Worm (Caenorhabditis elegans) whole organism, young adult: ENCODE measurements around the gene srbc-65.

Experiments
- B0019.2 ChIP-seq: fragments of 200-800 bp; sonication (Bioruptor generic); conservative IDR thresholded peaks from 2 replicates; pipeline ENCODE4 v1.3.6; 2022; ENCODE audit warnings: missing genetic modification reagents, missing genetic modification characterization, missing compliant biosample characterization
- B0035.1 ChIP-seq: sonication (generic microtip); optimal IDR thresholded peaks from 2 replicates; lab custom pipeline; 2016; ENCODE audit warnings: missing genetic modification characterization, mild to moderate bottlenecking, missing compliant biosample characterization, missing genotype, missing genetic modification reagents
- B0336.3 ChIP-seq: fragments of 200-800 bp; sonication (Bioruptor generic); IDR thresholded peaks from 2 replicates; pipeline ENCODE4 v1.3.6; 2022; ENCODE audit warnings: missing genetic modification characterization, missing compliant biosample characterization
- C17E4.6 ChIP-seq: fragments of 200-800 bp; sonication (Bioruptor generic); IDR thresholded peaks from 2 replicates; pipeline ENCODE4 v1.3.6; 2022; ENCODE audit warnings: missing genetic modification reagents, missing genetic modification characterization, missing compliant biosample characterization
- F49E8.2 ChIP-seq: sonication (generic microtip); optimal IDR thresholded peaks from 3 replicates; lab custom pipeline; 2017; ENCODE audit warnings: missing genetic modification characterization, mild to moderate bottlenecking, missing compliant biosample characterization, antibody characterized with exemption, moderate library complexity; ENCODE audit not compliant: insufficient read depth
- F57A8.1 ChIP-seq: fragments of 200-800 bp; sonication (Bioruptor generic); optimal IDR thresholded peaks from 2 replicates; lab custom pipeline; 2018; ENCODE audit warnings: mild to moderate bottlenecking, missing genetic modification characterization, moderate library complexity, missing compliant biosample characterization
- F57C9.4 ChIP-seq: sonication (generic microtip); optimal IDR thresholded peaks from 2 replicates; lab custom pipeline; 2017; ENCODE audit warnings: mild to moderate bottlenecking, missing genetic modification characterization, missing compliant biosample characterization
- T07F8.4 ChIP-seq: sonication (generic microtip); optimal IDR thresholded peaks from 2 replicates; lab custom pipeline; 2016; ENCODE audit warnings: mild to moderate bottlenecking, missing genetic modification characterization, moderate library complexity, missing compliant biosample characterization
- akir-1 ChIP-seq: fragments of 200-800 bp; sonication (Bioruptor generic); optimal IDR thresholded peaks from 2 replicates; lab custom pipeline; 2018; ENCODE audit warnings: mild to moderate bottlenecking, missing genetic modification characterization, moderate library complexity, missing compliant biosample characterization
- athp-1 ChIP-seq: sonication (generic microtip); optimal IDR thresholded peaks from 2 replicates; lab custom pipeline; 2017; ENCODE audit warnings: mild to moderate bottlenecking, missing genetic modification characterization, missing compliant biosample characterization
- attf-6 ChIP-seq: fragments of 200-800 bp; sonication (Bioruptor generic); IDR thresholded peaks from 2 replicates; pipeline ENCODE4 v1.3.6; 2022; ENCODE audit warnings: missing genetic modification reagents, missing genetic modification characterization, missing compliant biosample characterization
- bed-1 ChIP-seq: fragments of 200-800 bp; sonication (Bioruptor generic); IDR thresholded peaks from 2 replicates; pipeline ENCODE4 v1.3.6; 2022; ENCODE audit warnings: missing genetic modification reagents, missing genetic modification characterization, missing compliant biosample characterization
- ccch-3 ChIP-seq: fragments of 200-800 bp; sonication (Bioruptor generic); optimal IDR thresholded peaks from 2 replicates; lab custom pipeline; 2018; ENCODE audit warnings: mild to moderate bottlenecking, missing genetic modification characterization, missing compliant biosample characterization
- cebp-1 ChIP-seq, 2 experiments: fragments of 200-800 bp in 1 of 2; sonication (Bioruptor generic) in 1 of 2; sonication (generic microtip) in 1 of 2; IDR thresholded peaks in 1 of 2; optimal IDR thresholded peaks in 1 of 2; 2 replicates each; pipeline versions ENCODE4 v1.3.6 to Lab custom; 2017 to 2022; ENCODE audit warnings: missing compliant biosample characterization in 2 of 2, missing genetic modification characterization in 2 of 2, mild to moderate bottlenecking in 1 of 2, missing genetic modification reagents in 1 of 2, moderate library complexity in 1 of 2
- ceh-40 ChIP-seq: fragments of 200-800 bp; sonication (Bioruptor generic); IDR thresholded peaks from 2 replicates; pipeline ENCODE4 v1.3.6; 2022; ENCODE audit warnings: missing genetic modification characterization, missing compliant biosample characterization
- ceh-58 ChIP-seq: fragments of 200-800 bp; sonication (Bioruptor generic); IDR thresholded peaks from 2 replicates; pipeline ENCODE4 v1.3.6; 2022; ENCODE audit warnings: missing genetic modification characterization, missing compliant biosample characterization
- ceh-79 ChIP-seq: sonication (generic microtip); optimal IDR thresholded peaks from 2 replicates; lab custom pipeline; 2017; ENCODE audit warnings: mild to moderate bottlenecking, missing genetic modification characterization, missing compliant biosample characterization
- ceh-91 ChIP-seq: fragments of 200-800 bp; sonication (Bioruptor generic); IDR thresholded peaks from 2 replicates; pipeline ENCODE4 v1.3.6; 2022; ENCODE audit warnings: missing genetic modification reagents, missing genetic modification characterization, missing compliant biosample characterization
- die-1 ChIP-seq: sonication (generic microtip); optimal IDR thresholded peaks from 2 replicates; lab custom pipeline; 2016; ENCODE audit warnings: missing genotype, mild to moderate bottlenecking, missing genetic modification characterization, missing compliant biosample characterization
- egl-18 ChIP-seq: fragments of 200-800 bp; sonication (Bioruptor generic); IDR thresholded peaks from 2 replicates; pipeline ENCODE4 v1.3.6; 2022; ENCODE audit warnings: missing genetic modification reagents, missing genetic modification characterization, missing compliant biosample characterization
- egrh-3 ChIP-seq: fragments of 200-800 bp; sonication (Bioruptor generic); IDR thresholded peaks from 2 replicates; pipeline ENCODE4 v1.3.6; 2022; ENCODE audit warnings: missing genetic modification reagents, missing genetic modification characterization, missing compliant biosample characterization
- ekl-4 ChIP-seq: fragments of 200-800 bp; sonication (Bioruptor generic); IDR thresholded peaks from 2 replicates; pipeline ENCODE4 v1.3.6; 2022; ENCODE audit warnings: missing genetic modification reagents, missing genetic modification characterization, missing compliant biosample characterization
- fkh-3 ChIP-seq: sonication (generic microtip); optimal IDR thresholded peaks from 2 replicates; lab custom pipeline; 2016; ENCODE audit warnings: mild to moderate bottlenecking, missing genetic modification characterization, missing compliant biosample characterization
- lag-1 ChIP-seq: fragments of 200-800 bp; sonication (Bioruptor generic); IDR thresholded peaks from 2 replicates; pipeline ENCODE4 v1.3.6; 2022; ENCODE audit warnings: missing genetic modification reagents, missing genetic modification characterization, missing compliant biosample characterization
- let-526 ChIP-seq: fragments of 200-800 bp; sonication (Bioruptor generic); IDR thresholded peaks from 2 replicates; pipeline ENCODE4 v1.3.6; 2022; ENCODE audit warnings: missing genetic modification reagents, missing genetic modification characterization, missing compliant biosample characterization
- let-607 ChIP-seq, 2 experiments: fragments of 200-800 bp in 1 of 2; sonication (Bioruptor generic) in 1 of 2; sonication (generic microtip) in 1 of 2; optimal IDR thresholded peaks; 2 replicates each; lab custom pipeline; 2016 to 2018; ENCODE audit warnings: mild to moderate bottlenecking in 2 of 2, missing compliant biosample characterization in 2 of 2, missing genetic modification characterization in 2 of 2, moderate library complexity in 2 of 2, missing genotype in 1 of 2
- lin-26 ChIP-seq: fragments of 200-800 bp; sonication (Bioruptor generic); IDR thresholded peaks from 2 replicates; pipeline ENCODE4 v1.3.6; 2022; ENCODE audit warnings: missing genetic modification reagents, missing genetic modification characterization, missing compliant biosample characterization
- lin-54 ChIP-seq: fragments of 200-800 bp; sonication (Bioruptor generic); optimal IDR thresholded peaks from 2 replicates; lab custom pipeline; 2018; ENCODE audit warnings: mild to moderate bottlenecking, missing genetic modification characterization, missing compliant biosample characterization
- lsl-1 ChIP-seq: fragments of 200-800 bp; sonication (Bioruptor generic); optimal IDR thresholded peaks from 2 replicates; lab custom pipeline; 2018; ENCODE audit warnings: mild to moderate bottlenecking, missing genetic modification characterization, moderate library complexity, missing compliant biosample characterization
- madf-3 ChIP-seq: fragments of 200-800 bp; sonication (Bioruptor generic); IDR thresholded peaks from 2 replicates; pipeline ENCODE4 v1.3.6; 2022; ENCODE audit warnings: missing genetic modification reagents, missing genetic modification characterization, missing compliant biosample characterization
- mxl-1 ChIP-seq: sonication (generic microtip); optimal IDR thresholded peaks from 2 replicates; lab custom pipeline; 2016; ENCODE audit warnings: missing genetic modification characterization, missing compliant biosample characterization
- nfya-1 ChIP-seq: sonication (generic microtip); optimal IDR thresholded peaks from 2 replicates; lab custom pipeline; 2017; ENCODE audit warnings: antibody characterized with exemption, missing compliant biosample characterization, missing genetic modification characterization, borderline replicate concordance; ENCODE audit not compliant: insufficient read depth
- rec-8 ChIP-seq, 2 experiments: sonication (generic microtip); optimal IDR thresholded peaks; 2 replicates each; lab custom pipeline; 2016; ENCODE audit warnings: mild to moderate bottlenecking in 2 of 2, missing genetic modification characterization in 2 of 2, missing genetic modification reagents in 2 of 2, missing genotype in 2 of 2, missing biosample characterization in 1 of 2, missing compliant biosample characterization in 1 of 2, moderate library complexity in 1 of 2
- repo-1 ChIP-seq: sonication (generic microtip); optimal IDR thresholded peaks from 2 replicates; lab custom pipeline; 2017; ENCODE audit warnings: mild to moderate bottlenecking, missing genetic modification characterization, missing compliant biosample characterization
- sea-2 ChIP-seq: fragments of 200-800 bp; sonication (Bioruptor generic); IDR thresholded peaks from 2 replicates; pipeline ENCODE4 v1.3.6; 2022; ENCODE audit warnings: missing genetic modification characterization, missing compliant biosample characterization
- snpc-4 ChIP-seq, 5 experiments: fragments of 150-350 bp in 1 of 5; sonication (generic microtip) in 4 of 5; optimal IDR thresholded peaks; 2 replicates each; lab custom pipeline; 2014 to 2018; ENCODE audit warnings: missing genetic modification characterization in 5 of 5, missing biosample characterization in 3 of 5, antibody characterized with exemption in 2 of 5, mild to moderate bottlenecking in 2 of 5, missing compliant biosample characterization in 2 of 5, missing genotype in 2 of 5, moderate library complexity in 2 of 5, missing genetic modification reagents in 1 of 5
- somi-1 ChIP-seq: fragments of 200-800 bp; sonication (Bioruptor generic); optimal IDR thresholded peaks from 2 replicates; lab custom pipeline; 2018; ENCODE audit warnings: mild to moderate bottlenecking, missing genetic modification characterization, missing compliant biosample characterization
- sptf-2 ChIP-seq: fragments of 200-800 bp; sonication (Bioruptor generic); optimal IDR thresholded peaks from 2 replicates; lab custom pipeline; 2018; ENCODE audit warnings: mild to moderate bottlenecking, missing genetic modification characterization, missing compliant biosample characterization
- tbx-9 ChIP-seq: sonication (generic microtip); optimal IDR thresholded peaks from 2 replicates; lab custom pipeline; 2016; ENCODE audit warnings: borderline replicate concordance, missing genetic modification characterization, inconsistent platforms, missing compliant biosample characterization
- zfh-2 ChIP-seq: fragments of 200-800 bp; sonication (Bioruptor generic); conservative IDR thresholded peaks from 2 replicates; pipeline ENCODE4 v1.3.6; 2022; ENCODE audit warnings: missing genetic modification reagents, missing genetic modification characterization, missing compliant biosample characterization
- zim-3 ChIP-seq: sonication (generic microtip); optimal IDR thresholded peaks from 2 replicates; lab custom pipeline; 2017; ENCODE audit warnings: mild to moderate bottlenecking, missing genetic modification characterization, moderate library complexity, missing compliant biosample characterization
- ztf-18 ChIP-seq: sonication (generic microtip); optimal IDR thresholded peaks from 2 replicates; lab custom pipeline; 2016; ENCODE audit warnings: missing genotype, mild to moderate bottlenecking, missing genetic modification characterization, missing compliant biosample characterization
- ztf-26 ChIP-seq: sonication (generic microtip); optimal IDR thresholded peaks from 2 replicates; lab custom pipeline; 2017; ENCODE audit warnings: missing genetic modification characterization, missing compliant biosample characterization
- ztf-28 ChIP-seq: fragments of 200-800 bp; sonication (Bioruptor generic); IDR thresholded peaks from 2 replicates; pipeline ENCODE4 v1.3.6; 2022; ENCODE audit warnings: missing genetic modification reagents, missing genetic modification characterization, missing compliant biosample characterization
- ztf-3 ChIP-seq: fragments of 200-800 bp; sonication (Bioruptor generic); optimal IDR thresholded peaks from 2 replicates; lab custom pipeline; 2018; ENCODE audit warnings: mild to moderate bottlenecking, missing genetic modification characterization, missing compliant biosample characterization

srbc-65 gene

DNA sequence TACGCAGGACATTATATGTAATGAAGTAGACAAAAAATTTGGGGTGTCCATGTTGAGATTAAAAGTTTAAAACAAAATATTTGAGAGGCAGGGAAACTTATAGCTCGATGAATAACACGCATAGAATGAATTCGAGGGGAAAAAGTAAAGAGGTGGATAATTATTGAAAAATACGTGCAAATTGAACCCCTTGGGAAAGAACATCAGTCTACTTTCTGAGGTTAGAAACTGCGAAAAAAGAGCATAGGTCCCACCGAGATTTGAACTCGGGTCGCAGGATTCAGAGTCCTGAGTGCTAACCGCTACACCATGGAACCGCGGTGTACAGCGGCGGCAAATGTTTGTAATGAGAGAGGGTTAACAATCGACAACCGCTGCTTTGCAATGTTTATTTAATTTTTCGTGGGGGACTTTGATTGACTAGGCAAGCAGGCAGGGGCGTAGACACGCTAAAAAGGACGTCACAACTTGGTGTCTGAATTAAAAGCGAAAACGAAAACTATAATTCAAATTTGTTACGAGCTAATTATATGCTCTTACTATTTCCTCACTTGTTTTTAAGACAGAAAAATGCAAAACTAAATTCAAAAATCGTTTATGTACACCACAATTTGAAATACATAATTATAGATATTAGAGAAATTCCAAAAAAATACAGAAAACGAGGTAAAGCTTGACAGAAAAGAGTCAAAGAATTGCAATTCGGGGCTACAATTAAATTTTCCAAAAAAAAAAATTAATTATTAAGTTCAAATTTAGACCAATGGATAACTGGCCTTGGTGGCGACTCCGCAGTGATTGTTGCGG lies 41.4 kb downstream of the srbc-65 start, which contains the start of gene srh-269 (continued):
- TF ChIP-seq fkh-3 (peak; percentile 95), B0019.2 (GFP tag; lab: Robert Waterston, UW) (no peak), let-526 (peak; percentile 87), F57C9.4 (tag; lab: Kevin White, UChicago) (peak; percentile 43), egl-18 (no peak), ceh-79 (tag; lab: Kevin White, UChicago) (peak; percentile 93), ztf-3 (GFP tag; lab: Kevin White, UChicago) (no peak), die-1 (tag; lab: Kevin White, UChicago) (peak; percentile 85), ztf-28 (GFP tag; lab: Robert Waterston, UW) (peak; percentile 76; the same call in 1 of the 2 replicates), sptf-2 (GFP tag; lab: Kevin White, UChicago) (no peak), T07F8.4 (tag; lab: Kevin White, UChicago) (peak; percentile 78), lag-1 (no peak), somi-1 (GFP tag; lab: Kevin White, UChicago) (peak; percentile 74), lin-54 (GFP tag; lab: Kevin White, UChicago) (peak; percentile 77), B0035.1 (tag; lab: Kevin White, UChicago) (peak; percentile 76), F57A8.1 (GFP tag; lab: Kevin White, UChicago) (no peak), bed-1 (GFP tag; lab: Robert Waterston, UW) (no peak), F49E8.2 (tag; lab: Kevin White, UChicago) (peak; percentile 29), ztf-18 (tag; lab: Kevin White, UChicago) (peak; percentile 63), tbx-9 (tag; lab: Kevin White, UChicago) (peak; percentile 46), lsl-1 (GFP tag; lab: Kevin White, UChicago) (peak; percentile 20), ztf-26 (tag; lab: Kevin White, UChicago) (peak; percentile 81), lin-26 (GFP tag; lab: Robert Waterston, UW) (peak; percentile 91), akir-1 (no peak), ceh-91 (GFP tag; lab: Robert Waterston, UW) (no peak), ceh-58 (GFP tag; lab: Robert Waterston, UW) (peak; percentile 88; the same call in 1 of the 2 replicates), ccch-3 (GFP tag; lab: Kevin White, UChicago) (no peak), let-607 (tag; optimal IDR thresholded peaks at IDR 0.05; lab: Kevin White, UChicago) (peak; percentile 57 to 68), snpc-4 (GFP tag; optimal IDR thresholded peaks at IDR 0.05; lab: Kevin White, UChicago) (peak; percentile 51), snpc-4 (tag; optimal IDR thresholded peaks at IDR 0.05; lab: Kevin White, UChicago) (peak; percentile 30 to 86 (median 58)), nfya-1 (tag; lab: Kevin White, UChicago) (no peak), cebp-1 (GFP tag; IDR thresholded peaks at IDR 0.05; lab: Robert Waterston, UW) (peak; percentile 56; the same call in 1 of the 2 replicates), cebp-1 (tag; optimal IDR thresholded peaks at IDR 0.05; lab: Kevin White, UChicago) (peak; percentile 84), zfh-2 (GFP tag; lab: Robert Waterston, UW) (peak; percentile 46; the same call in 1 of the 2 replicates), ceh-40 (GFP tag; lab: Robert Waterston, UW) (no peak), ekl-4 (GFP tag; lab: Robert Waterston, UW) (peak; percentile 87), C17E4.6 (peak; percentile 64; the same call in 1 of the 2 replicates), B0336.3 (GFP tag; lab: Robert Waterston, UW) (peak; percentile 92), attf-6 (peak; percentile 89), zim-3 (tag; lab: Kevin White, UChicago) (peak; percentile 86), athp-1 (tag; lab: Kevin White, UChicago) (peak; percentile 58), madf-3 (GFP tag; lab: Robert Waterston, UW) (peak; percentile 85), egrh-3 (GFP tag; lab: Robert Waterston, UW) (peak; percentile 32), sea-2 (0 out of 2 replicates have a peak, but pooled peaks have one; percentile 55), rec-8 (tag; optimal IDR thresholded peaks at IDR 0.05; lab: Kevin White, UChicago) (peak in 1 of 2 experiments; percentile 39), repo-1 (peak; percentile 94), mxl-1 (tag; lab: Kevin White, UChicago) (peak; percentile 56)
